Worm (Caenorhabditis elegans) whole organism, midembryonic: ENCODE data around the gene R186.8.

Source experiments
- med-1 ChIP-seq: sonication (generic microtip); optimal IDR thresholded peaks from 2 replicates; lab custom pipeline; 2017; ENCODE audit warnings: missing genetic modification characterization, mild to moderate bottlenecking, missing compliant biosample characterization, antibody characterized with exemption, missing genetic modification reagents; ENCODE audit not compliant: insufficient read depth
- ref-1 ChIP-seq: fragments of 200-800 bp; sonication (Bioruptor generic); conservative IDR thresholded peaks from 2 replicates; pipeline ENCODE4 v1.3.6; 2022; ENCODE audit warnings: missing genetic modification reagents, missing genetic modification characterization, missing compliant biosample characterization
- ztf-29 ChIP-seq: fragments of 200-800 bp; sonication (Bioruptor generic); IDR thresholded peaks from 2 replicates; pipeline ENCODE4 v1.3.6; 2022; ENCODE audit warnings: missing genetic modification reagents, missing genetic modification characterization, missing compliant biosample characterization

DNA sequence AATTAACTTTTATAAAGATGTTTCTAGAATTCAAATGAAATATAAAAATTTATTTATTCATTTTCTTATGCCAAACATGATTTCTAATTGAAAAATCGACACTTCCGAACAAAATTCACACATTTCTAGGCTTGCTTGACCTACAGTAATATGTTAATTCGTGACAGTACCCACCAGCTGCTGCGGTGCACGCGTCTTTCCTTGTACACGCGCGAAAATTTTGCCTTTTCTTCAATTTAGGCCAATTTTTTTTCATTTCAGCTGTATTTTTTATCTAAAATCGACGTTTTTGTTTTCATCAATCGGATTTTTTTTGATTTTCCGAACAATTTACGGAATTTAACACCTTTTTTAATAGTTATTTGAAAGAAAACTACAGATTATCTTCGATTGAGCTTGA is 32.3 kb upstream of the R186.8 start:
- TF ChIP-seq med-1 (GFP tag; lab: Kevin White, UChicago) (no peak), ref-1 (GFP tag; lab: Robert Waterston, UW) (no peak), ztf-29 (no peak)
